Worm (Caenorhabditis elegans): ENCODE measurements around the gene R09H3.2.
A peak's percentile ranks its signal among the peaks of the same experiment; 100 is the strongest.
"Not testable (repeated sequence)": the region's sequence is repeated elsewhere in the genome, so short reads cannot be mapped to it uniquely, and the experiment has no call there.

Gene R09H3.2

ce11 chrX:1698476-1698875 lies 33.7 kb upstream of the R09H3.2 start:
- no peak for TF ChIP-seq Y95B8A.8 (GFP tag; IDR thresholded peaks at IDR 0.05)
- TF ChIP-seq ceh-91 (GFP tag; IDR thresholded peaks at IDR 0.05) = 0 out of 2 replicates have a peak, but pooled peaks have one; percentile 28
- peak; percentile 80 for TF ChIP-seq tbp1 (GFP tag; optimal IDR thresholded peaks at IDR 0.05)
- no peak for TF ChIP-seq sptf-2 (GFP tag; optimal IDR thresholded peaks at IDR 0.05)
- no peak for TF ChIP-seq dpl-1 (GFP tag; optimal IDR thresholded peaks at IDR 0.05)
- TF ChIP-seq zfh-2 (GFP tag; conservative IDR thresholded peaks at IDR 0.05) = peak; percentile 33; the same call in 1 of the 2 replicates
- no peak for TF ChIP-seq nhr-80 (tag; optimal IDR thresholded peaks at IDR 0.05)
- TF ChIP-seq mxl-1 (tag; optimal IDR thresholded peaks at IDR 0.05) = no peak
- peak; percentile 36; the same call in 1 of the 2 replicates for TF ChIP-seq D2030.7 (GFP tag; IDR thresholded peaks at IDR 0.05)
- TF ChIP-seq B0261.1 (tag; optimal IDR thresholded peaks at IDR 0.05) = peak; percentile 51
- no peak for TF ChIP-seq unc-130 (GFP tag; optimal IDR thresholded peaks at IDR 0.05)
- no peak for TF ChIP-seq madf-6 (GFP tag; IDR thresholded peaks at IDR 0.05)
- no peak for TF ChIP-seq ztf-28 (GFP tag; IDR thresholded peaks at IDR 0.05)
- TF ChIP-seq him-1 (tag; optimal IDR thresholded peaks at IDR 0.05) = peak; percentile 64
- no peak for TF ChIP-seq ets-4 (GFP tag; optimal IDR thresholded peaks at IDR 0.05)
- peak; percentile 19 for TF ChIP-seq rpc-1 (optimal IDR thresholded peaks at IDR 0.05)
- peak; percentile 73 for TF ChIP-seq rpc-1 (tag; optimal IDR thresholded peaks at IDR 0.05)

- not testable (repeated sequence) for TF ChIP-seq F57A8.1 (GFP tag; optimal IDR thresholded peaks at IDR 0.05); dpff-1 (tag; optimal IDR thresholded peaks at IDR 0.05); ceh-58 (GFP tag; IDR thresholded peaks at IDR 0.05)
These were observed 32.1 kb upstream of the R09H3.2 start, which contains the start of gene C36C9.4 for ce11 chrX:1696879-1697278. Gene C36C9.4, minus strand, starts transcription at chrX:1696979.

ce11 chrX:1690894-1691293 lies 26.1 kb upstream of the R09H3.2 start, which contains the start of gene C36C9.6:
Gene C36C9.6, minus strand, starts transcription at chrX:1690994.
- TF ChIP-seq F23B12.7 (tag; optimal IDR thresholded peaks at IDR 0.05; ENCODE audit: insufficient read depth); ztf-25 (GFP tag; IDR thresholded peaks at IDR 0.05); egl-18 (GFP tag; IDR thresholded peaks at IDR 0.05): not testable (repeated sequence)

- TF ChIP-seq attf-5 (GFP tag; optimal IDR thresholded peaks at IDR 0.05); K11D2.4 (GFP tag; IDR thresholded peaks at IDR 0.05); ets-4 (GFP tag; optimal IDR thresholded peaks at IDR 0.05): not testable (repeated sequence)
These were observed 25.2 kb upstream of the R09H3.2 start, which contains the start of gene C36C9.12 for ce11 chrX:1689996-1690395. Gene C36C9.12, minus strand, starts transcription at chrX:1690096.

ce11 chrX:1687079-1687478 lies 22.3 kb upstream of the R09H3.2 start, which contains the start of gene C36C9.11:
Gene C36C9.11, plus strand, starts transcription at chrX:1687379.
- not testable (repeated sequence) for TF ChIP-seq egl-44 (GFP tag; IDR thresholded peaks at IDR 0.05); attf-6 (GFP tag; IDR thresholded peaks at IDR 0.05); fkh-3 (tag; optimal IDR thresholded peaks at IDR 0.05)

ce11 chrX:1682558-1682957 lies 17.7 kb upstream of the R09H3.2 start, which contains the start of gene meg-4:
Gene meg-4, plus strand, starts transcription at chrX:1682954.
- TF ChIP-seq hrde-1 (tag; optimal IDR thresholded peaks at IDR 0.05; ENCODE audit: borderline replicate concordance) (no peak), hmg-1.2 (GFP tag; IDR thresholded peaks at IDR 0.05) (peak; percentile 62), tlf-1 (GFP tag; optimal IDR thresholded peaks at IDR 0.05) (no peak), lin-40 (tag; optimal IDR thresholded peaks at IDR 0.05) (no peak), zfh-2 (GFP tag; conservative IDR thresholded peaks at IDR 0.05) (no peak), madf-6 (GFP tag; IDR thresholded peaks at IDR 0.05) (0 out of 2 replicates have a peak, but pooled peaks have one; percentile 29), somi-1 (GFP tag; optimal IDR thresholded peaks at IDR 0.05) (no peak), madf-8 (GFP tag; conservative IDR thresholded peaks at IDR 0.05) (no peak), cebp-1 (GFP tag; IDR thresholded peaks at IDR 0.05) (no peak), cebp-1 (tag; optimal IDR thresholded peaks at IDR 0.05) (no peak)
